Fruit fly (Drosophila melanogaster): Measurements from ENCODE around the gene CG34150.

Gene CG34150

dm6 chr3R:24825548-24825947 lies 11.5 kb downstream of the CG34150 start, which contains the start of gene niki:
Gene niki, minus strand, starts transcription at chr3R:24825648.
- TF ChIP-seq CG7101 (tag; optimal IDR thresholded peaks at IDR 0.05) (no peak), Hr96 (GFP tag; optimal IDR thresholded peaks at IDR 0.05) (no peak), CG14711 (tag; optimal IDR thresholded peaks at IDR 0.05) (no peak), tj (GFP tag; optimal IDR thresholded peaks at IDR 0.05) (no peak), Clk (GFP tag; optimal IDR thresholded peaks at IDR 0.05) (no peak), cnc (optimal IDR thresholded peaks at IDR 0.05) (no peak), toe (GFP tag; optimal IDR thresholded peaks at IDR 0.05) (no peak), CG33017 (tag; optimal IDR thresholded peaks at IDR 0.05) (no peak), cic (GFP tag; optimal IDR thresholded peaks at IDR 0.05) (no peak), Mnt (GFP tag; optimal IDR thresholded peaks at IDR 0.05) (no peak), ovo (GFP tag; optimal IDR thresholded peaks at IDR 0.05) (no peak), kay (GFP tag; ENCODE audit: borderline replicate concordance) (no peak), CG12768 (GFP tag; optimal IDR thresholded peaks at IDR 0.05) (no peak), CG11617 (GFP tag; optimal IDR thresholded peaks at IDR 0.05) (no peak), CG1620 (GFP tag; optimal IDR thresholded peaks at IDR 0.05) (no peak), pad (GFP tag; optimal IDR thresholded peaks at IDR 0.05) (no peak), bab1 (GFP tag; optimal IDR thresholded peaks at IDR 0.05) (no peak), CG5204 (GFP tag; optimal IDR thresholded peaks at IDR 0.05) (no peak), Crg-1 (GFP tag; optimal IDR thresholded peaks at IDR 0.05) (no peak)

dm6 chr3R:24828234-24828633 lies 14.2 kb downstream of the CG34150 start, which contains the start of gene RabX4:
Gene RabX4, minus strand, starts transcription at chr3R:24828409.
- peak; percentile 35 for TF ChIP-seq kay (GFP tag; ENCODE audit: borderline replicate concordance)
- TF ChIP-seq Crg-1 (GFP tag; optimal IDR thresholded peaks at IDR 0.05) = no peak

- TF ChIP-seq cic (GFP tag; optimal IDR thresholded peaks at IDR 0.05) (no peak), Crg-1 (GFP tag; optimal IDR thresholded peaks at IDR 0.05) (peak; percentile 14), Hr96 (GFP tag; optimal IDR thresholded peaks at IDR 0.05) (no peak), CG14711 (tag; optimal IDR thresholded peaks at IDR 0.05) (peak; percentile 67), CG1620 (GFP tag; optimal IDR thresholded peaks at IDR 0.05) (peak; percentile 67), toe (GFP tag; optimal IDR thresholded peaks at IDR 0.05) (peak; percentile 71), bab1 (GFP tag; optimal IDR thresholded peaks at IDR 0.05) (peak; percentile 76), Clk (GFP tag; optimal IDR thresholded peaks at IDR 0.05) (no peak), CG7101 (tag; optimal IDR thresholded peaks at IDR 0.05) (peak; percentile 67), CG5204 (GFP tag; optimal IDR thresholded peaks at IDR 0.05) (peak; percentile 40), CG12768 (GFP tag; optimal IDR thresholded peaks at IDR 0.05) (no peak), tj (GFP tag; optimal IDR thresholded peaks at IDR 0.05) (peak; percentile 35), pad (GFP tag; optimal IDR thresholded peaks at IDR 0.05) (peak; percentile 36), cnc (optimal IDR thresholded peaks at IDR 0.05) (no peak), kay (GFP tag; ENCODE audit: borderline replicate concordance) (peak; percentile 62), CG11617 (GFP tag; optimal IDR thresholded peaks at IDR 0.05) (peak; percentile 54), CG33017 (tag; optimal IDR thresholded peaks at IDR 0.05) (peak; percentile 37), Mnt (GFP tag; optimal IDR thresholded peaks at IDR 0.05) (peak; percentile 25), CG7045 (GFP tag; optimal IDR thresholded peaks at IDR 0.05) (peak; percentile 41), ovo (GFP tag; optimal IDR thresholded peaks at IDR 0.05) (peak; percentile 46)
Measured at dm6 chr3R:24829887-24830351, 15.9 kb downstream of the CG34150 start, which contains the start of the genes Kaz and CG43273. Gene Kaz, minus strand, starts transcription at chr3R:24829959. Gene CG43273, plus strand, starts transcription at chr3R:24830301.

- TF ChIP-seq CG1620 (GFP tag; optimal IDR thresholded peaks at IDR 0.05) (no peak), cic (GFP tag; optimal IDR thresholded peaks at IDR 0.05) (no peak), ovo (GFP tag; optimal IDR thresholded peaks at IDR 0.05) (no peak), kay (GFP tag; ENCODE audit: borderline replicate concordance) (no peak), CG7101 (tag; optimal IDR thresholded peaks at IDR 0.05) (no peak), tj (GFP tag; optimal IDR thresholded peaks at IDR 0.05) (no peak), CG14711 (tag; optimal IDR thresholded peaks at IDR 0.05) (no peak), CG12768 (GFP tag; optimal IDR thresholded peaks at IDR 0.05) (no peak), pad (GFP tag; optimal IDR thresholded peaks at IDR 0.05) (no peak), CG7045 (GFP tag; optimal IDR thresholded peaks at IDR 0.05) (no peak), bab1 (GFP tag; optimal IDR thresholded peaks at IDR 0.05) (no peak), cnc (optimal IDR thresholded peaks at IDR 0.05) (no peak), CG33017 (tag; optimal IDR thresholded peaks at IDR 0.05) (no peak), Clk (GFP tag; optimal IDR thresholded peaks at IDR 0.05) (no peak)
Measured at dm6 chr3R:24833652-24834051, 19.6 kb downstream of the CG34150 start, which contains the start of gene sosie. Gene sosie, plus strand, starts transcription at chr3R:24833952.

dm6 chr3R:24841063-24841462 lies 27.0 kb downstream of the CG34150 start, which contains the start of gene CG33658:
Gene CG33658, minus strand, starts transcription at chr3R:24841163.
- TF ChIP-seq ovo (GFP tag; optimal IDR thresholded peaks at IDR 0.05) (no peak), bab1 (GFP tag; optimal IDR thresholded peaks at IDR 0.05) (no peak), CG7045 (GFP tag; optimal IDR thresholded peaks at IDR 0.05) (no peak), CG5204 (GFP tag; optimal IDR thresholded peaks at IDR 0.05) (no peak), toe (GFP tag; optimal IDR thresholded peaks at IDR 0.05) (no peak), CG1620 (GFP tag; optimal IDR thresholded peaks at IDR 0.05) (no peak), Mnt (GFP tag; optimal IDR thresholded peaks at IDR 0.05) (no peak), CG11617 (GFP tag; optimal IDR thresholded peaks at IDR 0.05) (no peak), CG7101 (tag; optimal IDR thresholded peaks at IDR 0.05) (no peak), CG14711 (tag; optimal IDR thresholded peaks at IDR 0.05) (no peak), cic (GFP tag; optimal IDR thresholded peaks at IDR 0.05) (no peak), cnc (optimal IDR thresholded peaks at IDR 0.05) (no peak), kay (GFP tag; ENCODE audit: borderline replicate concordance) (no peak), Hr96 (GFP tag; optimal IDR thresholded peaks at IDR 0.05) (no peak), CG12768 (GFP tag; optimal IDR thresholded peaks at IDR 0.05) (no peak), Clk (GFP tag; optimal IDR thresholded peaks at IDR 0.05) (no peak), pad (GFP tag; optimal IDR thresholded peaks at IDR 0.05) (no peak), tj (GFP tag; optimal IDR thresholded peaks at IDR 0.05) (no peak)

- TF ChIP-seq Crg-1 (GFP tag; optimal IDR thresholded peaks at IDR 0.05) = no peak
- TF ChIP-seq CG14711 (tag; optimal IDR thresholded peaks at IDR 0.05) = no peak
- no peak for TF ChIP-seq Hr96 (GFP tag; optimal IDR thresholded peaks at IDR 0.05)
- TF ChIP-seq cic (GFP tag; optimal IDR thresholded peaks at IDR 0.05) = no peak
- TF ChIP-seq toe (GFP tag; optimal IDR thresholded peaks at IDR 0.05) = no peak
- TF ChIP-seq CG11617 (GFP tag; optimal IDR thresholded peaks at IDR 0.05) = no peak
- no peak for TF ChIP-seq CG7045 (GFP tag; optimal IDR thresholded peaks at IDR 0.05)
- no peak for TF ChIP-seq CG5204 (GFP tag; optimal IDR thresholded peaks at IDR 0.05)
- TF ChIP-seq pad (GFP tag; optimal IDR thresholded peaks at IDR 0.05) = no peak
- no peak for TF ChIP-seq CG1620 (GFP tag; optimal IDR thresholded peaks at IDR 0.05)
- no peak for TF ChIP-seq CG12768 (GFP tag; optimal IDR thresholded peaks at IDR 0.05)
- no peak for TF ChIP-seq CG7101 (tag; optimal IDR thresholded peaks at IDR 0.05)
- TF ChIP-seq Clk (GFP tag; optimal IDR thresholded peaks at IDR 0.05) = no peak
- no peak for TF ChIP-seq bab1 (GFP tag; optimal IDR thresholded peaks at IDR 0.05)
Measured at dm6 chr3R:24841635-24842034, 27.6 kb downstream of the CG34150 start, which contains the start of gene Esp. Gene Esp, plus strand, starts transcription at chr3R:24841935.
